Fruit fly (Drosophila melanogaster): ENCODE data around the gene CG33158.
A peak's percentile ranks its signal among the peaks of the same experiment; 100 is the strongest.

CG33158 gene

dm6 chr3L:16491006-16491605 lies 71.7 kb downstream of the CG33158 start:
- TF ChIP-seq brk (GFP tag; optimal IDR thresholded peaks at IDR 0.05) (no peak), h (GFP tag; optimal IDR thresholded peaks at IDR 0.05) (no peak), Hnf4 (GFP tag; optimal IDR thresholded peaks at IDR 0.05) (no peak), Hr83 (GFP tag; optimal IDR thresholded peaks at IDR 0.05; ENCODE audit: poor library complexity, severe bottlenecking) (no peak), Abd-B (GFP tag; optimal IDR thresholded peaks at IDR 0.05) (no peak), Dfd (GFP tag; optimal IDR thresholded peaks at IDR 0.05) (no peak), woc (GFP tag; optimal IDR thresholded peaks at IDR 0.05) (no peak), CrebA (GFP tag; optimal IDR thresholded peaks at IDR 0.05; ENCODE audit: borderline replicate concordance) (no peak), usp (GFP tag; optimal IDR thresholded peaks at IDR 0.05) (no peak), OdsH (GFP tag; optimal IDR thresholded peaks at IDR 0.05) (no peak), rgr (GFP tag; optimal IDR thresholded peaks at IDR 0.05) (no peak), dsf (GFP tag; optimal IDR thresholded peaks at IDR 0.05; ENCODE audit: borderline replicate concordance) (no peak), tai (GFP tag; optimal IDR thresholded peaks at IDR 0.05) (no peak), br (GFP tag; optimal IDR thresholded peaks at IDR 0.05) (no peak), Myc (optimal IDR thresholded peaks at IDR 0.05) (no peak), CG32264 (GFP tag; optimal IDR thresholded peaks at IDR 0.05) (no peak)

dm6 chr3L:16493717-16494116 lies 74.3 kb downstream of the CG33158 start:
- TF ChIP-seq jim (GFP tag; optimal IDR thresholded peaks at IDR 0.05) = no peak
- peak; percentile 69 for TF ChIP-seq Myc (optimal IDR thresholded peaks at IDR 0.05)
- TF ChIP-seq lola (GFP tag; optimal IDR thresholded peaks at IDR 0.05) = no peak
- no peak for TF ChIP-seq foxo (GFP tag; optimal IDR thresholded peaks at IDR 0.05)

dm6 chr3L:16494651-16495074 lies 75.3 kb downstream of the CG33158 start:
- TF ChIP-seq fru (GFP tag; optimal IDR thresholded peaks at IDR 0.05) (peak; percentile 54), Hr78 (GFP tag; optimal IDR thresholded peaks at IDR 0.05) (no peak), CG9705 (GFP tag; optimal IDR thresholded peaks at IDR 0.05) (no peak), dl (GFP tag; optimal IDR thresholded peaks at IDR 0.05; ENCODE audit: insufficient read depth in 1 of 2, partially characterized antibody in 2 of 2) (no peak), usp (GFP tag; optimal IDR thresholded peaks at IDR 0.05) (no peak), psq (GFP tag; optimal IDR thresholded peaks at IDR 0.05) (no peak), br (GFP tag; optimal IDR thresholded peaks at IDR 0.05) (no peak), HLH106 (tag; optimal IDR thresholded peaks at IDR 0.05) (peak; percentile 36), Jra (GFP tag; optimal IDR thresholded peaks at IDR 0.05) (no peak), Mio (GFP tag; optimal IDR thresholded peaks at IDR 0.05) (no peak), Dfd (GFP tag; optimal IDR thresholded peaks at IDR 0.05) (no peak), foxo (GFP tag; optimal IDR thresholded peaks at IDR 0.05) (peak in 1 of 2 experiments; percentile 29), Myc (optimal IDR thresholded peaks at IDR 0.05) (no peak), Dif (GFP tag; optimal IDR thresholded peaks at IDR 0.05; ENCODE audit: partially characterized antibody) (no peak), OdsH (GFP tag; optimal IDR thresholded peaks at IDR 0.05) (no peak), lola (GFP tag; optimal IDR thresholded peaks at IDR 0.05) (no peak), Abd-B (GFP tag; optimal IDR thresholded peaks at IDR 0.05) (no peak), CrebA (GFP tag; optimal IDR thresholded peaks at IDR 0.05; ENCODE audit: borderline replicate concordance) (no peak), Rel (GFP tag; optimal IDR thresholded peaks at IDR 0.05) (no peak), Rel (tag; optimal IDR thresholded peaks at IDR 0.05) (no peak), woc (GFP tag; optimal IDR thresholded peaks at IDR 0.05) (peak; percentile 68), rgr (GFP tag; optimal IDR thresholded peaks at IDR 0.05) (no peak), brk (GFP tag; optimal IDR thresholded peaks at IDR 0.05) (no peak), Hr83 (GFP tag; optimal IDR thresholded peaks at IDR 0.05; ENCODE audit: poor library complexity, severe bottlenecking) (no peak), tai (GFP tag; optimal IDR thresholded peaks at IDR 0.05) (no peak), Sp1 (GFP tag; optimal IDR thresholded peaks at IDR 0.05) (no peak), sv (GFP tag; optimal IDR thresholded peaks at IDR 0.05) (no peak), Hnf4 (GFP tag; optimal IDR thresholded peaks at IDR 0.05) (no peak), jim (GFP tag; optimal IDR thresholded peaks at IDR 0.05) (no peak), Vsx2 (GFP tag; optimal IDR thresholded peaks at IDR 0.05; ENCODE audit: partially characterized antibody) (no peak), sage (GFP tag; optimal IDR thresholded peaks at IDR 0.05) (no peak), pan (optimal IDR thresholded peaks at IDR 0.05) (no peak), N (GFP tag; optimal IDR thresholded peaks at IDR 0.05) (no peak), h (GFP tag; optimal IDR thresholded peaks at IDR 0.05) (peak; percentile 13), CG32264 (GFP tag; optimal IDR thresholded peaks at IDR 0.05) (no peak), dmrt93B (GFP tag; optimal IDR thresholded peaks at IDR 0.05) (no peak), dsf (GFP tag; optimal IDR thresholded peaks at IDR 0.05; ENCODE audit: borderline replicate concordance) (no peak), GATAd (GFP tag; optimal IDR thresholded peaks at IDR 0.05) (no peak), ey (GFP tag; optimal IDR thresholded peaks at IDR 0.05) (no peak)
